Worm (Caenorhabditis elegans) whole organism, mixed stage, embryonic: Measurements from ENCODE around the gene Y53G8AL.4.
A peak's percentile ranks its signal among the peaks of the same experiment; 100 is the strongest.

Source experiments
- M03D4.4 ChIP-seq: sonication (generic microtip); optimal IDR thresholded peaks from 2 replicates; lab custom pipeline; 2017; ENCODE audit warnings: mild to moderate bottlenecking, missing genetic modification characterization, missing compliant biosample characterization
- blmp-1 ChIP-seq: fragments of 150-350 bp; optimal IDR thresholded peaks from 2 replicates; lab custom pipeline; 2014; ENCODE audit warnings: missing biosample characterization, missing genetic modification characterization
- ceh-39 ChIP-seq: fragments of 150-350 bp; optimal IDR thresholded peaks from 2 replicates; lab custom pipeline; 2014; ENCODE audit warnings: missing biosample characterization, missing genetic modification characterization
- ceh-43 ChIP-seq: fragments of 200-800 bp; sonication (Bioruptor generic); optimal IDR thresholded peaks from 2 replicates; lab custom pipeline; 2018; ENCODE audit warnings: mild to moderate bottlenecking, missing genetic modification characterization, moderate library complexity, missing compliant biosample characterization
- ceh-83 ChIP-seq: fragments of 200-800 bp; sonication (Bioruptor generic); optimal IDR thresholded peaks from 2 replicates; lab custom pipeline; 2018; ENCODE audit warnings: mild to moderate bottlenecking, missing genetic modification characterization, missing compliant biosample characterization
- ces-1 ChIP-seq: fragments of 150-350 bp; optimal IDR thresholded peaks from 2 replicates; lab custom pipeline; 2014; ENCODE audit warnings: missing biosample characterization, missing genetic modification reagents, missing genetic modification characterization
- cnd-1 ChIP-seq: fragments of 200-800 bp; sonication (Bioruptor generic); optimal IDR thresholded peaks from 2 replicates; lab custom pipeline; 2018; ENCODE audit warnings: mild to moderate bottlenecking, missing genetic modification characterization, missing compliant biosample characterization
- drap-1 ChIP-seq: fragments of 200-800 bp; sonication (Bioruptor generic); optimal IDR thresholded peaks from 3 replicates; lab custom pipeline; 2018; ENCODE audit warnings: mild to moderate bottlenecking, missing genetic modification characterization, missing compliant biosample characterization
- elt-1 ChIP-seq: sonication (generic microtip); optimal IDR thresholded peaks from 2 replicates; lab custom pipeline; 2017; ENCODE audit warnings: missing genetic modification characterization, mild to moderate bottlenecking, missing compliant biosample characterization, antibody characterized with exemption, moderate library complexity, borderline replicate concordance; ENCODE audit not compliant: insufficient read depth
- elt-3 ChIP-seq: fragments of 150-350 bp; optimal IDR thresholded peaks from 2 replicates; lab custom pipeline; 2014; ENCODE audit warnings: missing biosample characterization, missing genetic modification characterization
- ham-2 ChIP-seq: fragments of 200-800 bp; sonication (Bioruptor generic); optimal IDR thresholded peaks from 2 replicates; lab custom pipeline; 2018; ENCODE audit warnings: mild to moderate bottlenecking, missing genetic modification characterization, missing compliant biosample characterization
- hlh-1 ChIP-seq: fragments of 150-350 bp; optimal IDR thresholded peaks from 2 replicates; lab custom pipeline; 2014; ENCODE audit warnings: missing biosample characterization, missing genetic modification reagents, missing genetic modification characterization
- lin-13 ChIP-seq: fragments of 150-350 bp; optimal IDR thresholded peaks from 2 replicates; lab custom pipeline; 2014; ENCODE audit warnings: missing biosample characterization, missing genetic modification characterization
- lsy-2 ChIP-seq: fragments of 150-350 bp; optimal IDR thresholded peaks from 2 replicates; lab custom pipeline; 2014; ENCODE audit warnings: missing biosample characterization, missing genetic modification characterization
- mab-5 ChIP-seq: fragments of 150-350 bp; optimal IDR thresholded peaks from 2 replicates; lab custom pipeline; 2014; ENCODE audit warnings: missing biosample characterization, missing genetic modification characterization
- mep-1 ChIP-seq: fragments of 150-350 bp; optimal IDR thresholded peaks from 2 replicates; lab custom pipeline; 2017; ENCODE audit warnings: missing biosample characterization, missing genetic modification reagents, missing genetic modification characterization, inconsistent platforms
- mls-2 ChIP-seq: sonication (generic microtip); optimal IDR thresholded peaks from 2 replicates; lab custom pipeline; 2016; ENCODE audit warnings: mild to moderate bottlenecking, missing genetic modification characterization, moderate library complexity, missing compliant biosample characterization
- nhr-12 ChIP-seq: fragments of 150-350 bp; optimal IDR thresholded peaks from 2 replicates; lab custom pipeline; 2014; ENCODE audit warnings: missing biosample characterization, missing genetic modification characterization
- nhr-2 ChIP-seq: fragments of 150-350 bp; optimal IDR thresholded peaks from 2 replicates; lab custom pipeline; 2014; ENCODE audit warnings: missing biosample characterization, missing genetic modification characterization
- nhr-237 ChIP-seq: fragments of 150-350 bp; optimal IDR thresholded peaks from 2 replicates; lab custom pipeline; 2014; ENCODE audit warnings: missing biosample characterization, missing genetic modification characterization
- nhr-28 ChIP-seq: fragments of 150-350 bp; optimal IDR thresholded peaks from 2 replicates; lab custom pipeline; 2014; ENCODE audit warnings: missing biosample characterization, missing genetic modification characterization
- nhr-76 ChIP-seq: sonication (generic microtip); optimal IDR thresholded peaks from 2 replicates; lab custom pipeline; 2017; ENCODE audit warnings: missing biosample characterization, missing genetic modification characterization
- pha-4 ChIP-seq: fragments of 150-350 bp; optimal IDR thresholded peaks from 2 replicates; lab custom pipeline; 2018; ENCODE audit warnings: missing biosample characterization, missing genetic modification reagents, missing genetic modification characterization
- sem-2 ChIP-seq: fragments of 200-800 bp; sonication (Bioruptor generic); optimal IDR thresholded peaks from 2 replicates; lab custom pipeline; 2018; ENCODE audit warnings: mild to moderate bottlenecking, missing genetic modification characterization, missing compliant biosample characterization
- snpc-4 ChIP-seq: fragments of 150-350 bp; optimal IDR thresholded peaks from 2 replicates; lab custom pipeline; 2014; ENCODE audit warnings: missing biosample characterization, missing genetic modification characterization
- sptf-1 ChIP-seq: sonication (generic microtip); optimal IDR thresholded peaks from 2 replicates; lab custom pipeline; 2017; ENCODE audit warnings: mild to moderate bottlenecking, missing genetic modification characterization, moderate library complexity, missing compliant biosample characterization
- tbx-8 ChIP-seq: fragments of 200-800 bp; sonication (Bioruptor generic); optimal IDR thresholded peaks from 2 replicates; lab custom pipeline; 2018; ENCODE audit warnings: mild to moderate bottlenecking, missing genetic modification characterization, moderate library complexity, missing compliant biosample characterization
- unc-120 ChIP-seq: sonication (generic microtip); optimal IDR thresholded peaks from 2 replicates; lab custom pipeline; 2017; ENCODE audit warnings: missing genetic modification characterization, missing compliant biosample characterization; ENCODE audit not compliant: poor library complexity, severe bottlenecking
- unc-39 ChIP-seq: fragments of 150-350 bp; optimal IDR thresholded peaks from 2 replicates; lab custom pipeline; 2014; ENCODE audit warnings: missing biosample characterization, missing genetic modification characterization
- unc-62 ChIP-seq: fragments of 150-350 bp; optimal IDR thresholded peaks from 2 replicates; lab custom pipeline; 2014; ENCODE audit warnings: missing biosample characterization, missing genetic modification reagents, missing genetic modification characterization
- zip-8 ChIP-seq: fragments of 150-350 bp; optimal IDR thresholded peaks from 2 replicates; lab custom pipeline; 2014; ENCODE audit warnings: missing biosample characterization, missing genetic modification characterization
- ztf-11 ChIP-seq: fragments of 150-350 bp; optimal IDR thresholded peaks from 2 replicates; lab custom pipeline; 2014; ENCODE audit warnings: missing biosample characterization, missing genetic modification characterization

The Y53G8AL.4 gene

ce11 chrIII:3250596-3251112, at the start of gene Y53G8AL.4:
Gene Y53G8AL.4, minus strand, starts transcription at chrIII:3250646.
- TF ChIP-seq zip-8 (tag; lab: Kevin White, UChicago) (peak; percentile 60), elt-3 (tag; lab: Kevin White, UChicago) (no peak)

ce11 chrIII:3297151-3297550, 46.7 kb upstream of the Y53G8AL.4 start, which contains the start of gene Y53G8AR.5:
Gene Y53G8AR.5, plus strand, starts transcription at chrIII:3297451.
- TF ChIP-seq lin-13 (tag; lab: Kevin White, UChicago): no peak
- TF ChIP-seq pha-4 (tag; lab: Kevin White, UChicago): no peak
- TF ChIP-seq hlh-1 (tag; lab: Kevin White, UChicago): no peak
- TF ChIP-seq ceh-39: no peak
- no peak for TF ChIP-seq elt-1 (tag; lab: Kevin White, UChicago)
- TF ChIP-seq ztf-11 (tag; lab: Kevin White, UChicago): no peak
- no peak for TF ChIP-seq nhr-237 (tag; lab: Kevin White, UChicago)
- no peak for TF ChIP-seq ceh-43 (GFP tag; lab: Kevin White, UChicago)
- no peak for TF ChIP-seq sem-2 (GFP tag; lab: Kevin White, UChicago)
- no peak for TF ChIP-seq nhr-76
- TF ChIP-seq mls-2 (tag; lab: Kevin White, UChicago): no peak
- TF ChIP-seq ceh-83 (GFP tag; lab: Kevin White, UChicago): no peak
- no peak for TF ChIP-seq M03D4.4 (tag; lab: Kevin White, UChicago)
- TF ChIP-seq nhr-2: no peak
- TF ChIP-seq drap-1 (GFP tag; lab: Kevin White, UChicago): no peak
- TF ChIP-seq ham-2 (GFP tag; lab: Kevin White, UChicago): no peak
- TF ChIP-seq nhr-28 (tag; lab: Kevin White, UChicago): no peak
- TF ChIP-seq unc-39 (tag; lab: Kevin White, UChicago): no peak
- no peak for TF ChIP-seq unc-62 (GFP tag; lab: Kevin White, UChicago)
- no peak for TF ChIP-seq snpc-4 (tag; lab: Kevin White, UChicago)

DNA sequence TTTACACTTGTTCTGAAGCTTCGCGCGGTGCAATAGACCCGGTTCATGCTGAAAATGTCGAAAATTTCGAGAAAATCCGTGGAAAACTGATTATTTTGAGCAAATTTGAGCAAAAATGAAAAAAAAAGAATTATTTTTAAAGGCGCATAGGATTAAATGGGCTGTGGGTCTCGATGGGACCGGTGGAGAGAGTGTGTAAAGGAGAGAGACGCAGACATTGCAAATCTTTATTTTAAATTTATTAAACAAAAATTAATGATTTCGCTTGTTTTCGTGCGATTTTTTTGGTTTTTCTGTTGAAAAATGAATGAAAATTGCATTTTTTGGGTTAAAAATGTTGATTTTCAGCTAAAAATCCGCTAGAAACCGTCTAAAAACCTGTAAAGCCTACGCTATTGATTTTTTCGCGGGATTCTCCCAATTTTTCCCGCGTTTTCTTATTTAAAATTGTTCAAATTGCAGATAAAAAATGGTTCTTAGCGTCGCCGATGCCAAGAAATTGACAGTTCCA, 43.9 kb upstream of the Y53G8AL.4 start, which contains the start of the genes Y53G8AR.8 and Y53G8AR.6:
Gene Y53G8AR.8, minus strand, starts transcription at position 48 of the 511 bp plus-strand sequence.
Gene Y53G8AR.6, plus strand, starts transcription at position 461 of the 511 bp plus-strand sequence.
- TF ChIP-seq ceh-43 (GFP tag; lab: Kevin White, UChicago) (no peak), tbx-8 (GFP tag; lab: Kevin White, UChicago) (no peak), ces-1 (GFP tag; lab: Kevin White, UChicago) (peak; percentile 88), sem-2 (GFP tag; lab: Kevin White, UChicago) (no peak), nhr-12 (tag; lab: Kevin White, UChicago) (no peak), snpc-4 (tag; lab: Kevin White, UChicago) (no peak), lsy-2 (tag; lab: Kevin White, UChicago) (peak; percentile 8), elt-1 (tag; lab: Kevin White, UChicago) (no peak), unc-120 (tag; lab: Kevin White, UChicago) (no peak), mep-1 (tag; lab: Kevin White, UChicago) (peak; percentile 23), mab-5 (tag; lab: Kevin White, UChicago) (no peak), ceh-39 (no peak), blmp-1 (tag; lab: Kevin White, UChicago) (no peak), ceh-83 (GFP tag; lab: Kevin White, UChicago) (no peak), elt-3 (tag; lab: Kevin White, UChicago) (no peak), pha-4 (tag; lab: Kevin White, UChicago) (no peak), nhr-2 (no peak), sptf-1 (tag; lab: Kevin White, UChicago) (no peak), zip-8 (tag; lab: Kevin White, UChicago) (no peak)

DNA sequence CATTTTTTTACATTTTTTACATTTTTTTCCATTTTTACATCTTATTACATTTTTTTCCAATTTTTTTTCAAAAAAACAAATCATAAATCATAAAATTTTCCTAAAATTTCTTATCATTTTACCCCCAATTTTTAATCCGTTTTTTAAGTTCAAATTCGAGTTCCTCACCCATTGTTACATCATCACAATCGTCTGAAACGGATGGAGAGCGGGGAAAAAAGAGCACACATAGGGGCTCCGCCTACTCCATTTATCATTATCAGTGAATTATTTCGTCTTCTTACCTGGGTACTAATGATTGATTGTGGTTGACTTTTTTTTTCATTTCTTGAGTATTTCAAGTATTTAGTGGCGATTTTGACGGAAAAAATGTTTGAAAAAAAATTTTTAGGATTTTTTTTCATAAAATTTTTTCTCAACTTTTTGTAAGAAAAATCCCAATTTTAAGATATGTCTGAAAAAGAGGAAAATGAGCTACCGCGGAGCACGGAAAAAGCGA, 31.5 kb upstream of the Y53G8AL.4 start, which contains the start of gene mfsd-8:
Gene mfsd-8, plus strand, starts transcription at position 449 of the 499 bp plus-strand sequence.
- TF ChIP-seq tbx-8 (GFP tag; lab: Kevin White, UChicago) (no peak), unc-120 (tag; lab: Kevin White, UChicago) (no peak), mep-1 (tag; lab: Kevin White, UChicago) (no peak), snpc-4 (tag; lab: Kevin White, UChicago) (no peak), ceh-43 (GFP tag; lab: Kevin White, UChicago) (no peak), ham-2 (GFP tag; lab: Kevin White, UChicago) (no peak), mls-2 (tag; lab: Kevin White, UChicago) (no peak), cnd-1 (tag; lab: Kevin White, UChicago) (no peak), ceh-39 (no peak), nhr-237 (tag; lab: Kevin White, UChicago) (no peak), sptf-1 (tag; lab: Kevin White, UChicago) (no peak), unc-62 (GFP tag; lab: Kevin White, UChicago) (no peak), unc-39 (tag; lab: Kevin White, UChicago) (no peak), hlh-1 (tag; lab: Kevin White, UChicago) (no peak), nhr-12 (tag; lab: Kevin White, UChicago) (no peak), lin-13 (tag; lab: Kevin White, UChicago) (no peak), nhr-2 (no peak), elt-1 (tag; lab: Kevin White, UChicago) (no peak)
- TF ChIP-seq, all 35 proteins: peak for 0
